Fruit fly (Drosophila melanogaster): Measurements from ENCODE around the gene CG33285.

Gene CG33285

dm6 chr3L:21122522-21122923 is 33.7 kb upstream of the CG33285 start:
- no peak for TF ChIP-seq D19A (tag; optimal IDR thresholded peaks at IDR 0.05)
- peak in 1 of 2 experiments; percentile 76 for TF ChIP-seq bsh (GFP tag; optimal IDR thresholded peaks at IDR 0.05)
- TF ChIP-seq nom (GFP tag; optimal IDR thresholded peaks at IDR 0.05), result peak; percentile 80

DNA sequence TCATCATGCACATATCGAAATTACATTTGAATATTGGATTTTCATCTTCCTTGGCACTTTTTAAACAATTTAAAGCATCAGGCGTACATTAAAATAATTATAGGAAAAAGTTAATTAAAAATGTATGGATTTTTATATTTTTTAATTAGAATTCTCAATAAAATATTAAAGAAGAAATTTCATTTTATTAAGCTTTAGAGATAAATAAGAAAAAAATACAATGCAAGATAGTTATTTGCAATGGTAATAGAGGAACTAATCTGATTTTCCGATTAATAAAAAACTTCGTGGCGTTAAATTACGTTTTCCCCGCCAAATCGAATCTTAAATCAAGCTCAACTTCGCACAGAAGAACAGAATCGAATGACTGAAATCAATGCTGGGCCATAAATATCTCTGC is 32.6 kb upstream of the CG33285 start, which contains the start of gene CG43938:
Gene CG43938 (plus strand): TSS at position 301 of the 400 bp plus-strand sequence.
- TF ChIP-seq br (optimal IDR thresholded peaks at IDR 0.05) (no peak), Dref (GFP tag; IDR thresholded peaks at IDR 0.05) (no peak), hth (optimal IDR thresholded peaks at IDR 0.05) (no peak)

DNA sequence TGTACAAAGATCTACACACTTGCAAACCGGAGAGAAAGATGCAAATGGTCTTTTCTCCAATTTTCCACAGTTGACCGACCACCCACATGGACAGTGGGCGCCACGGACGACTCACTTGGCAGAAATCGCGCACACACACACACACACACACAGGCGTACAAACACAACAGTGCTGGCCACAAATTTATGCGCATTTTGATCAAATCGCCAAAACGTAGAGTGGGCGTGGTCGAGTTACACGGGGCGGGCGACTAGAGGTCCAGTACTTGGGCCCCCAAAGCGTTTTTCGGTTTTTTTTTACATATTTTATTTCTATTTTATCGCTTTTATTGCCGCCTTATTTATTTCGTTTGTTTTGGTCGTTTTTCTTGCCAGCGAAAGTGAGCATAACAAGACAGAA is 29.8 kb upstream of the CG33285 start:
- TF ChIP-seq CG10565 (GFP tag; optimal IDR thresholded peaks at IDR 0.05) (no peak), CG31388 (GFP tag; optimal IDR thresholded peaks at IDR 0.05) (no peak), hb (GFP tag; IDR thresholded peaks at IDR 0.05; ENCODE audit: partially characterized antibody) (no peak), CG30431 (GFP tag; optimal IDR thresholded peaks at IDR 0.05) (no peak), da (GFP tag; optimal IDR thresholded peaks at IDR 0.05) (no peak), CG8388 (GFP tag; optimal IDR thresholded peaks at IDR 0.05) (no peak), ftz-f1 (GFP tag; optimal IDR thresholded peaks at IDR 0.05) (no peak), cg (GFP tag; optimal IDR thresholded peaks at IDR 0.05) (peak; percentile 22), mld (GFP tag; IDR thresholded peaks at IDR 0.05; ENCODE audit: partially characterized antibody) (no peak), CG18619 (GFP tag; optimal IDR thresholded peaks at IDR 0.05) (no peak), CG7271 (tag; optimal IDR thresholded peaks at IDR 0.05) (no peak), CG2875 (GFP tag; optimal IDR thresholded peaks at IDR 0.05) (no peak), CG5953 (GFP tag; IDR thresholded peaks at IDR 0.05) (peak; percentile 35; the same call in 1 of the 2 replicates), bbx (GFP tag; IDR thresholded peaks at IDR 0.05; ENCODE audit: partially characterized antibody) (no peak), jumu (GFP tag; optimal IDR thresholded peaks at IDR 0.05) (no peak), ab (GFP tag; optimal IDR thresholded peaks at IDR 0.05) (no peak), cato (GFP tag; optimal IDR thresholded peaks at IDR 0.05; ENCODE audit: borderline replicate concordance) (no peak), ci (GFP tag; IDR thresholded peaks at IDR 0.05) (peak; percentile 47; the same call in 1 of the 3 replicates), CG4730 (GFP tag; IDR thresholded peaks at IDR 0.05) (no peak), Ravus (GFP tag; IDR thresholded peaks at IDR 0.05) (no peak), Stat92E (GFP tag; optimal IDR thresholded peaks at IDR 0.05) (no peak), TFAM (GFP tag; optimal IDR thresholded peaks at IDR 0.05) (no peak), NK7.1 (GFP tag; optimal IDR thresholded peaks at IDR 0.05) (no peak), trem (tag; optimal IDR thresholded peaks at IDR 0.05) (no peak), otp (GFP tag; IDR thresholded peaks at IDR 0.05) (peak; percentile 6; the same call in 1 of the 3 replicates), MBD-R2 (GFP tag; IDR thresholded peaks at IDR 0.05) (no peak), Sox100B (GFP tag; optimal IDR thresholded peaks at IDR 0.05) (no peak), Ssrp (tag; optimal IDR thresholded peaks at IDR 0.05) (no peak), CG43689 (GFP tag; IDR thresholded peaks at IDR 0.05) (no peak), Dip3 (GFP tag; optimal IDR thresholded peaks at IDR 0.05) (no peak), dimm (GFP tag; IDR thresholded peaks at IDR 0.05) (no peak), CG14860 (GFP tag; IDR thresholded peaks at IDR 0.05; ENCODE audit: partially characterized antibody) (no peak), CG9437 (GFP tag; optimal IDR thresholded peaks at IDR 0.05) (no peak), aop (GFP tag; IDR thresholded peaks at IDR 0.05) (0 out of 2 replicates have a peak, but pooled peaks have one; percentile 17), CG14014 (GFP tag; IDR thresholded peaks at IDR 0.05) (no peak), pzg (GFP tag; optimal IDR thresholded peaks at IDR 0.05) (no peak), GATAe (GFP tag; conservative IDR thresholded peaks at IDR 0.05) (no peak), h (optimal IDR thresholded peaks at IDR 0.05) (no peak), Nf-YA (GFP tag; IDR thresholded peaks at IDR 0.05) (no peak), phol (tag; optimal IDR thresholded peaks at IDR 0.05) (no peak), sr (GFP tag; IDR thresholded peaks at IDR 0.05) (0 out of 3 replicates have a peak, but pooled peaks have one; percentile 60), dm (GFP tag; optimal IDR thresholded peaks at IDR 0.05) (no peak)

Measured in whole organism, embryonic.